Worm (Caenorhabditis elegans) whole organism, L2 larva: ENCODE data around the gene clc-33.

Source experiments
- R02D3.7 ChIP-seq: fragments of 150-350 bp; optimal IDR thresholded peaks from 2 replicates; lab custom pipeline; 2014; ENCODE audit warnings: missing biosample characterization, missing genetic modification characterization
- ZK546.5 ChIP-seq: sonication (generic microtip); optimal IDR thresholded peaks from 2 replicates; lab custom pipeline; 2017; ENCODE audit warnings: missing biosample characterization, missing genetic modification characterization
- ama-1 ChIP-seq: fragments of 150-350 bp; optimal IDR thresholded peaks from 2 replicates; lab custom pipeline; 2018; ENCODE audit warnings: inconsistent platforms
- ceh-16 ChIP-seq: fragments of 150-350 bp; optimal IDR thresholded peaks from 2 replicates; lab custom pipeline; 2014; ENCODE audit warnings: missing biosample characterization, missing genetic modification characterization
- elt-1 ChIP-seq: fragments of 150-350 bp; optimal IDR thresholded peaks from 2 replicates; lab custom pipeline; 2014; ENCODE audit warnings: missing biosample characterization, missing genetic modification characterization
- lin-39 ChIP-seq: fragments of 150-350 bp; optimal IDR thresholded peaks from 2 replicates; lab custom pipeline; 2014; ENCODE audit warnings: missing biosample characterization, missing genetic modification reagents, missing genetic modification characterization
- mbf-1 ChIP-seq: sonication (generic microtip); optimal IDR thresholded peaks from 2 replicates; lab custom pipeline; 2017; ENCODE audit warnings: missing biosample characterization, missing genetic modification characterization
- unc-62 ChIP-seq: fragments of 150-350 bp; optimal IDR thresholded peaks from 2 replicates; lab custom pipeline; 2014; ENCODE audit warnings: missing biosample characterization, missing genetic modification reagents, missing genetic modification characterization

DNA sequence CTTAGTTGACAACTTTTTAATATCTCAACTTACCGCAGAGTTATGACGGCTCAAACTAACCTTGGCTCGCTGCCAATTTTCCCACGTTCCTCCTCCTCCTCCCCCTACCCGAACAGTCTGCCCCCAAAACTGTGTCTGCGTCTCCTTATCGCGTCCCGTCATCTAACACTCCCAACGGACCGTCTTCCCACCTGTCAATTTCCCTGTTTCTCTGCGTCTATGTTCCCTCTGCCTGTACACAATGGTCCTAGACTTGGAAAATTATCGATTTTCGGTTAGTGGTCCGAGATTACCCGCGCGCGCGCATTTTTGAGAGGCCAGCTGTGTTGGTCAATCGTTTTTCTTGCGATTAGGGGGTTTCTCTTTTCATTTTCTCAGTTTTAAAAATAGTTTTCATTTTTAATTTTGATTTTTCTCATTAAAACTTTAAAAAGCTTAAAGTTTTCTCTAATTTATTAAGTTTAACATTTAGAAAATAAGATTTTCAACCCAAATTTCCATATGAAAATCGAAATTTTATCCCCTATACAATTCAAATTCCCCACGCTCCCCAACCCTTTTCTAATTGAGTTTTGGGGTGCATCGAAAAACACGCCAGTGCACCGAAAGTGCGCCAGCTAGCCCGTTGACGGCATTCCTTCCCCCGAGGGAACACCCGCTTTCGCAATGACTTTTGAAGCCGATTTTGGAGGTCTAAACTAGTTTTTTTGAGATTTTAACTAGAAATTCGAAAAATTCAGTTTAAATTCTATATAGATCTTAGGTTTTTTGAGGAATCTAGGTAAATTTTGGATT, 33.0 kb downstream of the clc-33 start, which contains the start of gene alg-2:
- no peak for TF ChIP-seq lin-39 (tag; lab: Kevin White, UChicago)
- TF ChIP-seq ama-1 (lab: Kevin White, UChicago): no peak
- no peak for TF ChIP-seq unc-62 (GFP tag; lab: Kevin White, UChicago)
- no peak for TF ChIP-seq R02D3.7
- TF ChIP-seq ZK546.5 (tag; lab: Kevin White, UChicago): no peak
- no peak for TF ChIP-seq mbf-1 (tag; lab: Kevin White, UChicago)
- no peak for TF ChIP-seq elt-1 (tag; lab: Kevin White, UChicago)
- TF ChIP-seq ceh-16: no peak
